Worm (Caenorhabditis elegans): ENCODE results near the gene F10B5.3.

- TF ChIP-seq ZK337.2 (GFP tag; IDR thresholded peaks at IDR 0.05) (no peak), ctbp-1 (GFP tag; IDR thresholded peaks at IDR 0.05) (no peak), mdl-1 (tag; optimal IDR thresholded peaks at IDR 0.05) (no peak), zfp-3 (GFP tag; conservative IDR thresholded peaks at IDR 0.05) (no peak), lim-7 (GFP tag; IDR thresholded peaks at IDR 0.05) (no peak), ama-1 (optimal IDR thresholded peaks at IDR 0.05) (no peak), pqm-1 (tag; optimal IDR thresholded peaks at IDR 0.05) (no peak)
These were observed 44.1 kb upstream of the F10B5.3 start for ce11 chrII:8193922-8194321.
